Worm (Caenorhabditis elegans) whole organism, mixed stage, embryonic: ENCODE data around the gene cnep-1.

Experiments
- ceh-39 ChIP-seq: fragments of 150-350 bp; optimal IDR thresholded peaks from 2 replicates; lab custom pipeline; 2014; ENCODE audit warnings: missing biosample characterization, missing genetic modification characterization
- elt-1 ChIP-seq: sonication (generic microtip); optimal IDR thresholded peaks from 2 replicates; lab custom pipeline; 2017; ENCODE audit warnings: missing genetic modification characterization, mild to moderate bottlenecking, missing compliant biosample characterization, antibody characterized with exemption, moderate library complexity, borderline replicate concordance; ENCODE audit not compliant: insufficient read depth
- elt-3 ChIP-seq: fragments of 150-350 bp; optimal IDR thresholded peaks from 2 replicates; lab custom pipeline; 2014; ENCODE audit warnings: missing biosample characterization, missing genetic modification characterization
- lsy-2 ChIP-seq: fragments of 150-350 bp; optimal IDR thresholded peaks from 2 replicates; lab custom pipeline; 2014; ENCODE audit warnings: missing biosample characterization, missing genetic modification characterization
- nhr-2 ChIP-seq: fragments of 150-350 bp; optimal IDR thresholded peaks from 2 replicates; lab custom pipeline; 2014; ENCODE audit warnings: missing biosample characterization, missing genetic modification characterization
- nhr-237 ChIP-seq: fragments of 150-350 bp; optimal IDR thresholded peaks from 2 replicates; lab custom pipeline; 2014; ENCODE audit warnings: missing biosample characterization, missing genetic modification characterization
- nhr-28 ChIP-seq: fragments of 150-350 bp; optimal IDR thresholded peaks from 2 replicates; lab custom pipeline; 2014; ENCODE audit warnings: missing biosample characterization, missing genetic modification characterization
- nhr-76 ChIP-seq: sonication (generic microtip); optimal IDR thresholded peaks from 2 replicates; lab custom pipeline; 2017; ENCODE audit warnings: missing biosample characterization, missing genetic modification characterization
- unc-120 ChIP-seq: sonication (generic microtip); optimal IDR thresholded peaks from 2 replicates; lab custom pipeline; 2017; ENCODE audit warnings: missing genetic modification characterization, missing compliant biosample characterization; ENCODE audit not compliant: poor library complexity, severe bottlenecking
- unc-39 ChIP-seq: fragments of 150-350 bp; optimal IDR thresholded peaks from 2 replicates; lab custom pipeline; 2014; ENCODE audit warnings: missing biosample characterization, missing genetic modification characterization
- unc-62 ChIP-seq: fragments of 150-350 bp; optimal IDR thresholded peaks from 2 replicates; lab custom pipeline; 2014; ENCODE audit warnings: missing biosample characterization, missing genetic modification reagents, missing genetic modification characterization
- zip-8 ChIP-seq: fragments of 150-350 bp; optimal IDR thresholded peaks from 2 replicates; lab custom pipeline; 2014; ENCODE audit warnings: missing biosample characterization, missing genetic modification characterization
- ztf-11 ChIP-seq: fragments of 150-350 bp; optimal IDR thresholded peaks from 2 replicates; lab custom pipeline; 2014; ENCODE audit warnings: missing biosample characterization, missing genetic modification characterization

ce11 chrII:7356773-7357172, 46.6 kb downstream of the cnep-1 start:
- TF ChIP-seq unc-62 (GFP tag; lab: Kevin White, UChicago) (no peak), lsy-2 (peak; percentile 30), nhr-237 (tag; lab: Kevin White, UChicago) (no peak), ztf-11 (tag; lab: Kevin White, UChicago) (no peak), nhr-2 (no peak), nhr-76 (tag; lab: Kevin White, UChicago) (no peak), zip-8 (tag; lab: Kevin White, UChicago) (no peak), unc-39 (tag; lab: Kevin White, UChicago) (no peak), nhr-28 (tag; lab: Kevin White, UChicago) (no peak), ceh-39 (tag; lab: Kevin White, UChicago) (no peak), elt-3 (tag; lab: Kevin White, UChicago) (no peak), unc-120 (no peak), elt-1 (no peak)
